Fruit fly (Drosophila melanogaster) whole organism, embryonic: ENCODE data around the gene Tnpo-SR.
A peak's percentile ranks its signal among the peaks of the same experiment; 100 is the strongest.

Experiments used
- Atf6 ChIP-seq: fragments of 200-800 bp; sonication (Bioruptor generic); IDR thresholded peaks from 2 replicates; pipeline ENCODE4 v1.3.6; 2022; ENCODE audit warnings: missing biosample characterization, missing genetic modification characterization
- BtbVII ChIP-seq: fragments of 200-800 bp; sonication (Bioruptor generic); optimal IDR thresholded peaks from 3 replicates; lab custom pipeline; 2017; ENCODE audit warnings: missing biosample characterization, mild to moderate bottlenecking, missing genetic modification characterization
- CG10366 ChIP-seq: fragments of 200-800 bp; sonication (Bioruptor generic); IDR thresholded peaks from 2 replicates; pipeline ENCODE4 v1.3.6; 2022; ENCODE audit warnings: missing biosample characterization, missing genetic modification characterization
- CG1233 ChIP-seq: fragments of 200-800 bp; sonication (Bioruptor generic); optimal IDR thresholded peaks from 4 replicates; lab custom pipeline; 2018; ENCODE audit warnings: missing biosample characterization, mild to moderate bottlenecking, missing genetic modification characterization
- CG12744 ChIP-seq: fragments of 200-800 bp; sonication (Bioruptor generic); optimal IDR thresholded peaks from 2 replicates; lab custom pipeline; 2016; ENCODE audit warnings: missing biosample characterization, missing genetic modification characterization
- CG12769 ChIP-seq: fragments of 200-800 bp; sonication (Bioruptor generic); optimal IDR thresholded peaks from 2 replicates; lab custom pipeline; 2019; ENCODE audit warnings: missing biosample characterization, mild to moderate bottlenecking, missing genetic modification characterization, moderate library complexity
- CG15269 ChIP-seq: fragments of 200-800 bp; sonication (Bioruptor generic); optimal IDR thresholded peaks from 2 replicates; lab custom pipeline; 2018; ENCODE audit warnings: missing biosample characterization, mild to moderate bottlenecking, missing genetic modification characterization, moderate library complexity
- CG15696 ChIP-seq: fragments of 200-800 bp; sonication (Bioruptor generic); optimal IDR thresholded peaks from 2 replicates; lab custom pipeline; 2019; ENCODE audit warnings: missing biosample characterization, mild to moderate bottlenecking, missing genetic modification characterization, moderate library complexity
- CG2199 ChIP-seq: fragments of 200-800 bp; sonication (Bioruptor generic); IDR thresholded peaks from 3 replicates; pipeline ENCODE4 v1.3.6; 2022; ENCODE audit warnings: missing biosample characterization, missing genetic modification characterization
- CG2678 ChIP-seq: fragments of 200-800 bp; sonication (Bioruptor generic); optimal IDR thresholded peaks from 3 replicates; lab custom pipeline; 2019; ENCODE audit warnings: missing biosample characterization, mild to moderate bottlenecking, missing genetic modification characterization, moderate library complexity
- CG31224 ChIP-seq: fragments of 200-800 bp; sonication (Bioruptor generic); IDR thresholded peaks from 2 replicates; pipeline ENCODE4 v1.3.6; 2022; ENCODE audit warnings: missing biosample characterization, missing genetic modification characterization
- CG34376 ChIP-seq: fragments of 200-800 bp; sonication (Bioruptor generic); optimal IDR thresholded peaks from 2 replicates; lab custom pipeline; 2018; ENCODE audit warnings: missing biosample characterization, mild to moderate bottlenecking, missing genetic modification characterization
- CG4328 ChIP-seq: fragments of 200-800 bp; sonication (Bioruptor generic); optimal IDR thresholded peaks from 3 replicates; lab custom pipeline; 2017; ENCODE audit warnings: missing biosample characterization, missing genetic modification reagents, missing genetic modification characterization
- CG6683 ChIP-seq: fragments of 200-800 bp; sonication (Bioruptor generic); optimal IDR thresholded peaks from 2 replicates; lab custom pipeline; 2017; ENCODE audit warnings: missing biosample characterization, mild to moderate bottlenecking, missing genetic modification characterization, missing genetic modification reagents
- CG6689 ChIP-seq: fragments of 200-800 bp; sonication (Bioruptor generic); IDR thresholded peaks from 2 replicates; pipeline ENCODE4 v1.3.6; 2022; ENCODE audit warnings: missing biosample characterization, missing genetic modification characterization
- CG7745 ChIP-seq: fragments of 200-800 bp; sonication (Bioruptor generic); optimal IDR thresholded peaks from 2 replicates; lab custom pipeline; 2018; ENCODE audit warnings: missing biosample characterization, mild to moderate bottlenecking, missing genetic modification characterization, moderate library complexity
- CG8388 ChIP-seq: fragments of 200-800 bp; sonication (Bioruptor generic); optimal IDR thresholded peaks from 2 replicates; lab custom pipeline; 2019; ENCODE audit warnings: missing biosample characterization, mild to moderate bottlenecking, missing genetic modification characterization, moderate library complexity
- CG9876 ChIP-seq: fragments of 200-800 bp; sonication (Bioruptor generic); optimal IDR thresholded peaks from 2 replicates; lab custom pipeline; 2016; ENCODE audit warnings: missing biosample characterization, missing genetic modification characterization
- Chrac-16 ChIP-seq: fragments of 200-800 bp; sonication (Bioruptor generic); optimal IDR thresholded peaks from 3 replicates; lab custom pipeline; 2016; ENCODE audit warnings: missing biosample characterization, missing genetic modification characterization
- E2f2 ChIP-seq: fragments of 200-800 bp; sonication (Bioruptor generic); IDR thresholded peaks from 2 replicates; pipeline ENCODE4 v1.3.6; 2022; ENCODE audit warnings: missing biosample characterization, missing genetic modification characterization
- Eip74EF ChIP-seq, 2 experiments: fragments of 200-800 bp in 1 of 2; fragments of >200 bp in 1 of 2; sonication (Bioruptor generic) in 1 of 2; optimal IDR thresholded peaks; 2 replicates each; lab custom pipeline; 2017 to 2019; ENCODE audit warnings: missing biosample characterization in 2 of 2, missing genetic modification characterization in 2 of 2, mild to moderate bottlenecking in 1 of 2, moderate library complexity in 1 of 2
- Gsc ChIP-seq: fragments of 200-800 bp; sonication (Bioruptor generic); IDR thresholded peaks from 2 replicates; pipeline ENCODE4 v1.3.6; 2022; ENCODE audit warnings: missing biosample characterization, missing genetic modification characterization
- HLH4C ChIP-seq: fragments of 200-800 bp; sonication (Bioruptor generic); IDR thresholded peaks from 3 replicates; pipeline ENCODE4 v1.3.6; 2022; ENCODE audit warnings: missing biosample characterization, missing genetic modification characterization; ENCODE audit not compliant: partially characterized antibody
- MESR4 ChIP-seq: fragments of 200-800 bp; sonication (Bioruptor generic); optimal IDR thresholded peaks from 2 replicates; lab custom pipeline; 2018; ENCODE audit warnings: missing biosample characterization, mild to moderate bottlenecking, missing genetic modification characterization, moderate library complexity
- Myb ChIP-seq: fragments of 200-800 bp; sonication (Bioruptor generic); optimal IDR thresholded peaks from 2 replicates; lab custom pipeline; 2016; ENCODE audit warnings: missing biosample characterization, missing genetic modification characterization
- NC2α ChIP-seq: fragments of 200-800 bp; sonication (Bioruptor generic); optimal IDR thresholded peaks from 2 replicates; lab custom pipeline; 2016; ENCODE audit warnings: missing biosample characterization, missing genetic modification characterization
- Oaz ChIP-seq: fragments of 200-800 bp; sonication (Bioruptor generic); IDR thresholded peaks from 2 replicates; pipeline ENCODE4 v1.3.6; 2022; ENCODE audit warnings: missing biosample characterization, missing genetic modification characterization
- Ptx1 ChIP-seq: fragments of 200-800 bp; sonication (Bioruptor generic); IDR thresholded peaks from 2 replicates; pipeline ENCODE4 v1.3.6; 2022; ENCODE audit warnings: missing biosample characterization, missing genetic modification characterization
- Tbp ChIP-seq: fragments of >200 bp; optimal IDR thresholded peaks from 2 replicates; lab custom pipeline; 2018; ENCODE audit warnings: missing biosample characterization, missing genetic modification characterization
- Xrp1 ChIP-seq: fragments of 200-800 bp; sonication (Bioruptor generic); IDR thresholded peaks from 2 replicates; pipeline ENCODE4 v1.3.6; 2022; ENCODE audit warnings: missing biosample characterization, missing genetic modification characterization
- YL-1 ChIP-seq: fragments of 200-800 bp; sonication (Bioruptor generic); optimal IDR thresholded peaks from 3 replicates; lab custom pipeline; 2017; ENCODE audit warnings: missing biosample characterization, mild to moderate bottlenecking, missing genetic modification characterization
- ase ChIP-seq: fragments of 200-800 bp; sonication (Bioruptor generic); IDR thresholded peaks from 3 replicates; pipeline ENCODE4 v1.3.6; 2022; ENCODE audit warnings: missing biosample characterization, missing genetic modification characterization
- cas ChIP-seq: fragments of 200-800 bp; sonication (Bioruptor generic); IDR thresholded peaks from 2 replicates; pipeline ENCODE4 v1.3.6; 2022; ENCODE audit warnings: missing biosample characterization, missing genetic modification characterization
- ci ChIP-seq: fragments of 200-800 bp; sonication (Bioruptor generic); IDR thresholded peaks from 3 replicates; pipeline ENCODE4 v1.3.6; 2022; ENCODE audit warnings: missing biosample characterization, missing genetic modification characterization
- crc ChIP-seq: fragments of 200-800 bp; sonication (Bioruptor generic); optimal IDR thresholded peaks from 2 replicates; lab custom pipeline; 2016; ENCODE audit warnings: missing biosample characterization, missing genetic modification characterization
- disco-r ChIP-seq: fragments of 200-800 bp; sonication (Bioruptor generic); optimal IDR thresholded peaks from 2 replicates; lab custom pipeline; 2016; ENCODE audit warnings: missing biosample characterization, missing genetic modification characterization
- dmrt99B ChIP-seq: fragments of 200-800 bp; sonication (Bioruptor generic); optimal IDR thresholded peaks from 2 replicates; lab custom pipeline; 2018; ENCODE audit warnings: missing biosample characterization, mild to moderate bottlenecking, missing genetic modification characterization, moderate library complexity
- dpn ChIP-seq, 2 experiments: fragments of 200-800 bp; sonication (Bioruptor generic); optimal IDR thresholded peaks; 3 replicates each; lab custom pipeline; 2016; ENCODE audit warnings: missing biosample characterization in 2 of 2, missing genetic modification characterization in 2 of 2
- emc ChIP-seq: fragments of 200-800 bp; sonication (Bioruptor generic); optimal IDR thresholded peaks from 2 replicates; lab custom pipeline; 2016; ENCODE audit warnings: missing biosample characterization, missing genetic modification characterization
- en ChIP-seq: fragments of 200-800 bp; sonication (Bioruptor generic); optimal IDR thresholded peaks from 2 replicates; lab custom pipeline; 2016; ENCODE audit warnings: missing biosample characterization, missing genetic modification characterization
- gcm ChIP-seq: fragments of 200-800 bp; sonication (Bioruptor generic); optimal IDR thresholded peaks from 2 replicates; lab custom pipeline; 2019; ENCODE audit warnings: missing biosample characterization, mild to moderate bottlenecking, missing genetic modification characterization, moderate library complexity
- lov ChIP-seq, 2 experiments: fragments of 200-800 bp in 1 of 2; fragments of >200 bp in 1 of 2; sonication (Bioruptor generic) in 1 of 2; IDR thresholded peaks in 1 of 2; optimal IDR thresholded peaks in 1 of 2; 2 replicates in 1 of 2; 3 replicates in 1 of 2; pipeline versions ENCODE4 v1.3.6 to Lab custom; 2017 to 2022; ENCODE audit warnings: missing biosample characterization in 1 of 2, missing genetic modification characterization in 1 of 2
- oc ChIP-seq: fragments of 200-800 bp; sonication (Bioruptor generic); optimal IDR thresholded peaks from 2 replicates; lab custom pipeline; 2018; ENCODE audit warnings: missing biosample characterization, mild to moderate bottlenecking, missing genetic modification characterization, moderate library complexity
- pros ChIP-seq: fragments of 200-800 bp; sonication (Bioruptor generic); optimal IDR thresholded peaks from 3 replicates; lab custom pipeline; 2019; ENCODE audit warnings: missing biosample characterization, mild to moderate bottlenecking, missing genetic modification characterization, moderate library complexity
- sc ChIP-seq, 3 experiments: fragments of >200 bp in 2 of 3; fragments of 200-800 bp in 1 of 3; sonication (Bioruptor generic) in 1 of 3; optimal IDR thresholded peaks; 2 replicates in 2 of 3; 3 replicates in 1 of 3; lab custom pipeline; 2017; ENCODE audit warnings: mild to moderate bottlenecking in 1 of 3, missing biosample characterization in 1 of 3, missing genetic modification characterization in 1 of 3, missing genetic modification reagents in 1 of 3
- slbo ChIP-seq: fragments of 200-800 bp; sonication (Bioruptor generic); IDR thresholded peaks from 2 replicates; pipeline ENCODE4 v1.3.6; 2022; ENCODE audit warnings: missing biosample characterization, missing genetic modification characterization
- tap ChIP-seq: fragments of 200-800 bp; optimal IDR thresholded peaks from 3 replicates; lab custom pipeline; 2019; ENCODE audit warnings: missing biosample characterization, mild to moderate bottlenecking, missing genetic modification characterization, moderate library complexity
- tgo ChIP-seq: fragments of 200-800 bp; sonication (Bioruptor generic); IDR thresholded peaks from 3 replicates; pipeline ENCODE4 v1.3.6; 2022; ENCODE audit warnings: missing biosample characterization, missing genetic modification characterization
- tll ChIP-seq, 2 experiments: fragments of 200-800 bp in 1 of 2; fragments of >200 bp in 1 of 2; sonication (Bioruptor generic) in 1 of 2; optimal IDR thresholded peaks; 2 replicates each; lab custom pipeline; 2017 to 2019; ENCODE audit warnings: missing biosample characterization in 2 of 2, missing genetic modification characterization in 2 of 2, mild to moderate bottlenecking in 1 of 2, moderate library complexity in 1 of 2

Tnpo-SR gene

DNA sequence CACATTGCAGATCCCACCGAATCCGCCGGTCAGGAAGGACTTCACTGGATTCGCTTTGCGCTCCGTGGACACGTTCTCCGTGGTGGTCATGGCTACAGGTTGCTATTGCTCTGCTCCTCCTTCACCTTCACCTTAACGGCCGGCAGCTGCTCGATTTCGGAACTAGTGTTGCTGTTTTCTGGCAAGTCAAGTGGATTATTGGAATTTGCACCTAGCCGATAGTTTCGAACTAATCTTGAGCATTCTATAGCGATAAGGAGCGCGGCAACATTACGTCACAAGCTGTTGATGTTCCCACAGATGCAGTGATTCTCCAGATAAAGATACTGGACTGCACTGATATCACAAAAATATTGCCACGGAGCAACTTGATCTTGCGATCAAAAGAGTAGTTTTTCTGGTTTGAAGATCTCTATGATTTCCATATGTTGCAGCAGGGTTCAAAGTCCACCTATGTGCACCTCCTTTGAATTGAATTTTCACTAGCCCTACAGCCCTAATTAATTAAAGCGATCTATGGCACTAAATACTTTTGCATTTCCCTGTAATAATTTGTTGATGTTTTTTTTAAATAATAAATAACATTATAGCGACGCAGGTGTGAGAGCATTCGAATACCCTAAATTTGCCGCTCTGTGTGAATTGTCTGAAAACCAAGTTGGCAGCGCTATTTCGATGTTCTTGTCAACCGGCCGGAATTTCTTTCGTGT, 9.9 kb downstream of the Tnpo-SR start, which contains the start of the genes colt and HINT1 (continued):
- TF ChIP-seq oc (tag; lab: Kevin White, UChicago) = no peak
- no peak for TF ChIP-seq Chrac-16 (GFP tag; lab: Kevin White, UChicago)
- peak in 1 of 2 experiments; percentile 3 for TF ChIP-seq tll (GFP tag; optimal IDR thresholded peaks at IDR 0.05; lab: Kevin White, UChicago)
- TF ChIP-seq CG34376 (GFP tag; lab: Kevin White, UChicago) = peak; percentile 56
- no peak for TF ChIP-seq gcm (GFP tag; lab: Kevin White, UChicago)
- no peak for TF ChIP-seq Oaz (GFP tag; lab: Robert Waterston, UW)
- TF ChIP-seq en (GFP tag; lab: Kevin White, UChicago) = no peak
- peak in 1 of 2 experiments; percentile 32 for TF ChIP-seq Eip74EF (GFP tag; optimal IDR thresholded peaks at IDR 0.05; lab: Kevin White, UChicago)
- TF ChIP-seq CG15269 (tag; lab: Kevin White, UChicago) = no peak
- TF ChIP-seq MESR4 = peak; percentile 96
- no peak for TF ChIP-seq CG15696 (tag; lab: Kevin White, UChicago)
- no peak for TF ChIP-seq CG12744 (GFP tag; lab: Kevin White, UChicago)
- peak; percentile 28 for TF ChIP-seq CG2678
- TF ChIP-seq CG8388 = no peak
- no peak for TF ChIP-seq Xrp1 (GFP tag; lab: Robert Waterston, UW)
- no peak for TF ChIP-seq Gsc (GFP tag; lab: Robert Waterston, UW)
- no peak for TF ChIP-seq CG6683 (GFP tag; lab: Kevin White, UChicago)
- no peak for TF ChIP-seq lov (optimal IDR thresholded peaks at IDR 0.05; lab: Kevin White, UChicago)
- no peak for TF ChIP-seq lov (GFP tag; IDR thresholded peaks at IDR 0.05; lab: Robert Waterston, UW)
- no peak for TF ChIP-seq disco-r (GFP tag; lab: Kevin White, UChicago)
- peak; percentile 15 for TF ChIP-seq tap (tag; lab: Kevin White, UChicago)
- TF ChIP-seq CG7745 (tag; lab: Kevin White, UChicago) = no peak
- no peak for TF ChIP-seq sc (optimal IDR thresholded peaks at IDR 0.05; lab: Kevin White, UChicago)
- no peak for TF ChIP-seq sc (GFP tag; optimal IDR thresholded peaks at IDR 0.05; lab: Kevin White, UChicago)
- TF ChIP-seq CG10366 (GFP tag; lab: Robert Waterston, UW) = no peak
- TF ChIP-seq CG2199 (GFP tag; lab: Robert Waterston, UW) = no peak
- TF ChIP-seq tgo (GFP tag; lab: Robert Waterston, UW) = no peak
- no peak for TF ChIP-seq dmrt99B
- no peak for TF ChIP-seq CG31224
- TF ChIP-seq slbo (GFP tag; lab: Robert Waterston, UW) = peak; percentile 9; the same call in 1 of the 2 replicates
- TF ChIP-seq Atf6 = no peak
- no peak for TF ChIP-seq Ptx1 (GFP tag; lab: Robert Waterston, UW)
- TF ChIP-seq CG6689 (GFP tag; lab: Robert Waterston, UW) = peak; percentile 18; the same call in 1 of the 2 replicates
- TF ChIP-seq CG4328 (GFP tag; lab: Kevin White, UChicago) = no peak
- TF ChIP-seq CG12769 (tag; lab: Kevin White, UChicago) = no peak
- TF ChIP-seq ci = no peak
- peak; percentile 28 for TF ChIP-seq Myb (GFP tag; lab: Kevin White, UChicago)
- TF ChIP-seq BtbVII (GFP tag; lab: Kevin White, UChicago) = no peak
- TF ChIP-seq cas (GFP tag; lab: Robert Waterston, UW) = no peak
- TF ChIP-seq E2f2 (GFP tag; lab: Robert Waterston, UW) = no peak; the same call in 1 of the 2 replicates
- no peak for TF ChIP-seq dpn (GFP tag; optimal IDR thresholded peaks at IDR 0.05; lab: Kevin White, UChicago)
- no peak for TF ChIP-seq Tbp (GFP tag; lab: Kevin White, UChicago)
- no peak for TF ChIP-seq NC2α (GFP tag; lab: Kevin White, UChicago)
- no peak for TF ChIP-seq HLH4C (GFP tag; lab: Robert Waterston, UW)
- no peak for TF ChIP-seq CG1233 (GFP tag; lab: Kevin White, UChicago)
- no peak for TF ChIP-seq ase (GFP tag; lab: Robert Waterston, UW)
- no peak for TF ChIP-seq pros (GFP tag; lab: Kevin White, UChicago)
- no peak for TF ChIP-seq emc
- TF ChIP-seq CG9876 (GFP tag; lab: Kevin White, UChicago) = no peak
- peak; percentile 94 for TF ChIP-seq YL-1
- no peak for TF ChIP-seq crc (GFP tag; lab: Kevin White, UChicago)
